Worm (Caenorhabditis elegans): Measurements from ENCODE around the gene F26F2.13.

DNA sequence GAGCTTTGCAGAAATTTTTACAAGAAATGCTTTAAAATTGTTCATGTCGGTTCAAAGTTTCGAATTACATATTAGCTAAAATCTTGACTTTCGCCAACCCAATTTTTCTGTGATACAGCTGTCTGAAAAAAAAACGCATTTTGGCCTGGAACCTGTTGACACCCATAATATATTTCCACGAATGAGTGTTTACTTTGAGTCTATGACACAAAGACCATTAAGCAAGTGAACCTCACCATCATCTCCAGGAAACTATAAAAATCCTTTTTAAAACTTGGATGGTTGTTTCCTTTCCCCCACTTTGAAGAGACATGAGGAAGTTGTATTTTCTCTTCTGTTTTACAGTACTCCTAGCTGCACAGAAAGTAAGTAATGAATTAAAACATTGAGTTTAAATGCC lies 10.2 kb downstream of the F26F2.13 start, which contains the start of gene clec-263:
- TF ChIP-seq mdl-1 (tag; optimal IDR thresholded peaks at IDR 0.05) (no peak), fos-1 (tag; optimal IDR thresholded peaks at IDR 0.05) (no peak), peb-1 (tag; optimal IDR thresholded peaks at IDR 0.05) (no peak), mbf-1 (tag; optimal IDR thresholded peaks at IDR 0.05) (no peak), lin-11 (tag; optimal IDR thresholded peaks at IDR 0.05) (no peak), lin-13 (GFP tag; optimal IDR thresholded peaks at IDR 0.05) (no peak), sem-4 (tag; optimal IDR thresholded peaks at IDR 0.05) (no peak), nhr-12 (tag; optimal IDR thresholded peaks at IDR 0.05) (no peak), ama-1 (optimal IDR thresholded peaks at IDR 0.05) (no peak)

All from whole organism, L2 larva.